Worm (Caenorhabditis elegans): ENCODE data around the gene C18G1.7.

Gene C18G1.7

DNA sequence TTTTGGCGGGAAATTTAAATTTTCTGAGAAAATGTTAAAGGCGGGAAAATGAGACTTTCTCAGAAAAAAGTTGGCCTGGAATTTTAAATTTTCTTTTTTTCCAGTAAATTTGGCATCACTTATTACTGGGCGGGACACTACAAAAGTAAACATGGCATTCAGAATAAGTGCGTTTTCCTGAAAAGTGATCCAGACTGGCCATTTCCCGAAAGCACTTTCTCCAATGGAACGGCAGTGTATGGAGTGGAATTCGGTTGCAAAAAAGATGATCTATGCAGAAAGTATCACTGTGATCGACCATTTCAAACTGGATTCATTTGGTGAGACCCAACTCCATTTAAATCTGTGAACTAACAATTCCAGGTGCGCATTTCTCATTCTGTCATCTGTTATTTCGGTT, 42.5 kb downstream of the C18G1.7 start:
- TF ChIP-seq efl-1 (optimal IDR thresholded peaks at IDR 0.05) (no peak), efl-1 (GFP tag; optimal IDR thresholded peaks at IDR 0.05 in 1 of 2) (peak in 1 of 2 experiments; percentile 87), Y116A8C.19 (tag; optimal IDR thresholded peaks at IDR 0.05; ENCODE audit: borderline replicate concordance) (no peak)

DNA sequence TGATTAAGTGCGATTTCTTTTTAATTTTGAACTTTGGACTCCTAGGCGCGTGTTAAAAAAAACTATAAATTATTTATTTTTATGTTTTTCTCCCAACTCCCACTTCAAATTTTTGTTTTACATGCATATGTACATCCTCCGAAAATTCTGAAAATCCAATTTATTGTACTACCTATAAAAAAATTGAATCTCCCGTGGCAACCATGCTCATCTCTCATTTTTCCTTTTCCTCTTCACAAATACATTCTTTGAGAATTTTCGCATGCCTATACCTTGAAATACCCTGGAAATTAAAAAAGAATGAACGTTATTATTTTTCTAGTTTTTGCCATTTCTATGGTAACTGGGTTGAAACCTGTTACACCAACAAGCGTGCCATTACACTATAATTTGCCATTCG, 43.5 kb downstream of the C18G1.7 start, which contains the start of gene R02F11.10:
TSS of gene R02F11.10 (plus strand) at position 301 of the 400 bp plus-strand sequence.
- TF ChIP-seq sup-37 (GFP tag; optimal IDR thresholded peaks at IDR 0.05), result no peak

DNA sequence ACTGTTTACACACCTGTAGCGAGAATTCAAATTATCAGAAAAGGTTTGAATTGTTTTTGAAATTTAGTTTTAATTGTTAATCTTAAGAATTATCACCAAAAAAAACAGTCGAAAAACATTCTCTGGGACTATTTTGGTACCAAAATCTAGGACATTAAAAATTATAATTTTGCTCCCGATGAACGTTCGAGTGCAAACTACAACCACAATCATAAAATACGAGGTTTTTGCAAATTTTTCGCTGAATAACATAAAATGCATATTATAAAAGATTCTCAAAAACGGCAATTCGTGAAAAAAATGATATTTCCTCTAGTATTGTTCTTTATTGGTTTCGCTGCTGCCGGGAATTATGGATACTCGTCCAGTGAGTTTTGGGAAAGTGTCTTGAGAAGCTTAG, 45.0 kb downstream of the C18G1.7 start, which contains the start of gene R02F11.12:
TSS of gene R02F11.12 (plus strand) at position 301 of the 400 bp plus-strand sequence.
- TF ChIP-seq skn-1 (tag; optimal IDR thresholded peaks at IDR 0.05), result no peak
- no peak for TF ChIP-seq nhr-71 (tag; optimal IDR thresholded peaks at IDR 0.05)
- no peak for TF ChIP-seq lin-13 (GFP tag; optimal IDR thresholded peaks at IDR 0.05)
- no peak for TF ChIP-seq jun-1 (tag; optimal IDR thresholded peaks at IDR 0.05)
- no peak for TF ChIP-seq hpl-2 (GFP tag; optimal IDR thresholded peaks at IDR 0.05)
- TF ChIP-seq ceh-90 (tag; optimal IDR thresholded peaks at IDR 0.05), result no peak
- TF ChIP-seq ztf-11 (tag; optimal IDR thresholded peaks at IDR 0.05), result no peak

DNA sequence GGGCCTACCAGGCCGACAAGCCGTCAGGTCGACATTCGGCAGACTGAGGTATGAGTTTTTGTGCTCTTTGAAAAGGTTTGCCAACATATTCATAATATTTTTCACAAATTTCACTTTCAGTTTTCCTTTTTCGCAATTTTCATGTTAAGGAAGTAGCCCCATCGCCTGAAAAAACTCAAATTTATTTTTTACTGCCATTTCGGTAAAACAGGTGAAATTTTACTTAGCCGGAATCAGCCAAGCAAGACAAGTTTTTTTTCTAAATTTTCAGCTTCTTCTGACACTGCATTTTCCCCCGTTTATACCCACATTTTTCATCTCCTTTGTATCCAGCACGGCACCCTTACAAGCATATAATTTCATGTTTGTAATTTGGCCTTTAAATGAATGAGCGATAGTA, 46.2 kb downstream of the C18G1.7 start, which contains the start of gene R02F11.11:
TSS of gene R02F11.11 (plus strand) at position 301 of the 400 bp plus-strand sequence.
- TF ChIP-seq nhr-28 (tag; optimal IDR thresholded peaks at IDR 0.05) (no peak), elt-2 (tag; optimal IDR thresholded peaks at IDR 0.05) (no peak), snpc-4 (tag; optimal IDR thresholded peaks at IDR 0.05) (no peak), mef-2 (tag; optimal IDR thresholded peaks at IDR 0.05) (no peak), C04F5.9 (tag; optimal IDR thresholded peaks at IDR 0.05) (no peak), F16B12.6 (tag; optimal IDR thresholded peaks at IDR 0.05) (no peak), hlh-17 (GFP tag; optimal IDR thresholded peaks at IDR 0.05; ENCODE audit: borderline replicate concordance) (no peak), tlp-1 (tag; optimal IDR thresholded peaks at IDR 0.05) (no peak), lin-39 (tag; optimal IDR thresholded peaks at IDR 0.05) (no peak), C34B4.2 (tag; optimal IDR thresholded peaks at IDR 0.05) (no peak), mep-1 (tag; optimal IDR thresholded peaks at IDR 0.05) (no peak), ceh-82 (tag; optimal IDR thresholded peaks at IDR 0.05) (no peak), nhr-237 (tag; optimal IDR thresholded peaks at IDR 0.05) (no peak), lin-15B (tag; optimal IDR thresholded peaks at IDR 0.05) (no peak), grh-1 (GFP tag; IDR thresholded peaks at IDR 0.05) (no peak), unc-62 (GFP tag; optimal IDR thresholded peaks at IDR 0.05) (no peak), nhr-11 (tag; optimal IDR thresholded peaks at IDR 0.05) (no peak), lin-35 (GFP tag; optimal IDR thresholded peaks at IDR 0.05) (no peak), snu-23 (GFP tag; optimal IDR thresholded peaks at IDR 0.05) (no peak)

DNA sequence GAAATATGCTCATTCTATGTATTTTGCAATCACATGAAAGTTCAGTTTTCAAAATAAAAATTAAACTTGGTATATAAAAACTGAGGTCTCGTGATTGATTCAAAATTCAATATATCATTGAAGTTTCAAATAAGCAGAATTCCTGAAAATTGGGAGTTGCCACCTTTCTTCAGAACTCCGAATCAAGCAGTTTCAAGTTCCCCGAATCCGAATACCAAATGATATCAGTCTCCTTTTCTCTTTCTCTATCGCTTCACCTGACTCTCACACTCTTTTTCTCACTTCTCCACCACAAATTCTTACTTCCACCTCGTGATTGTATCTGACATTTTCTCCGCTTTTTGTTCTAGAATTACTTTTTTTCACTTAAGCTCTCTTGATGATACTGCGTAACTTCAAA, 48.9 kb downstream of the C18G1.7 start, which contains the start of gene R02F11.2:
TSS of gene R02F11.2 (plus strand) at position 292 of the 400 bp plus-strand sequence.
- TF ChIP-seq tbx-2 (tag; optimal IDR thresholded peaks at IDR 0.05), result no peak
- TF ChIP-seq nhr-28 (tag; optimal IDR thresholded peaks at IDR 0.05), result no peak
- TF ChIP-seq blmp-1 (tag; optimal IDR thresholded peaks at IDR 0.05), result no peak
- TF ChIP-seq ceh-82 (tag; optimal IDR thresholded peaks at IDR 0.05), result no peak
- TF ChIP-seq snpc-4 (tag; optimal IDR thresholded peaks at IDR 0.05), result no peak
- peak; percentile 51 for TF ChIP-seq pax-3 (tag; optimal IDR thresholded peaks at IDR 0.05)
- TF ChIP-seq unc-86 (tag; optimal IDR thresholded peaks at IDR 0.05), result no peak
- TF ChIP-seq irx-1 (tag; optimal IDR thresholded peaks at IDR 0.05), result no peak
- TF ChIP-seq nhr-85 (tag), result no peak
- TF ChIP-seq nhr-20 (tag; optimal IDR thresholded peaks at IDR 0.05), result peak; percentile 17
- no peak for TF ChIP-seq xbp-1 (tag; optimal IDR thresholded peaks at IDR 0.05)
- TF ChIP-seq pag-3 (tag; optimal IDR thresholded peaks at IDR 0.05; ENCODE audit: borderline replicate concordance, insufficient read depth), result no peak
- no peak for TF ChIP-seq ceh-88 (GFP tag; IDR thresholded peaks at IDR 0.05)
- no peak for TF ChIP-seq ceh-63 (GFP tag; optimal IDR thresholded peaks at IDR 0.05)
- TF ChIP-seq mep-1 (tag; optimal IDR thresholded peaks at IDR 0.05), result no peak
- no peak for TF ChIP-seq sup-37 (GFP tag; optimal IDR thresholded peaks at IDR 0.05)
- no peak for TF ChIP-seq tlp-1 (tag; optimal IDR thresholded peaks at IDR 0.05)
- no peak for TF ChIP-seq F16B12.6 (tag; optimal IDR thresholded peaks at IDR 0.05)
- no peak for TF ChIP-seq dpl-1 (GFP tag; optimal IDR thresholded peaks at IDR 0.05)
- no peak for TF ChIP-seq C04F5.9 (tag; optimal IDR thresholded peaks at IDR 0.05)
- TF ChIP-seq fkh-10 (GFP tag; optimal IDR thresholded peaks at IDR 0.05), result no peak
- TF ChIP-seq Y116A8C.19 (tag; optimal IDR thresholded peaks at IDR 0.05; ENCODE audit: borderline replicate concordance), result no peak
- peak; percentile 85 for TF ChIP-seq nhr-71 (tag; optimal IDR thresholded peaks at IDR 0.05)
- no peak for TF ChIP-seq lir-3 (tag; optimal IDR thresholded peaks at IDR 0.05; ENCODE audit: poor library complexity)
- TF ChIP-seq C16A3.4 (tag; optimal IDR thresholded peaks at IDR 0.05), result no peak
- no peak for TF ChIP-seq hlh-17 (GFP tag; optimal IDR thresholded peaks at IDR 0.05; ENCODE audit: borderline replicate concordance)

Data from whole organism, L1 larva.